Fruit fly (Drosophila melanogaster) whole organism, prepupa: ENCODE measurements around the gene CG14301.

Experiments
- CG3032 ChIP-seq: fragments of 200-800 bp; optimal IDR thresholded peaks from 2 replicates; lab custom pipeline; 2019; ENCODE audit warnings: missing biosample characterization, mild to moderate bottlenecking, missing genetic modification characterization, moderate library complexity
- Gug ChIP-seq: fragments of 200-800 bp; sonication (Bioruptor generic); IDR thresholded peaks from 2 replicates; pipeline ENCODE4 v1.3.6; 2022; ENCODE audit warnings: missing biosample characterization, missing genetic modification characterization
- Met ChIP-seq: fragments of 200-800 bp; sonication (Bioruptor generic); optimal IDR thresholded peaks from 3 replicates; lab custom pipeline; 2016; ENCODE audit warnings: missing biosample characterization, missing genetic modification characterization

- TF ChIP-seq CG3032 (tag; lab: Kevin White, UChicago): no peak
- TF ChIP-seq Met (GFP tag; lab: Kevin White, UChicago): no peak
- no peak for TF ChIP-seq Gug (GFP tag; lab: Robert Waterston, UW)
These were observed 36.3 kb upstream of the CG14301 start, which contains the start of the genes dind and CG7706 for dm6 chr3R:18677500-18677940.
